Worm (Caenorhabditis elegans) whole organism, young adult: ENCODE results near the gene srb-13.

Source experiments
- B0035.1 ChIP-seq: sonication (generic microtip); optimal IDR thresholded peaks from 2 replicates; lab custom pipeline; 2016; ENCODE audit warnings: missing genetic modification characterization, mild to moderate bottlenecking, missing compliant biosample characterization, missing genotype, missing genetic modification reagents
- B0336.3 ChIP-seq: fragments of 200-800 bp; sonication (Bioruptor generic); IDR thresholded peaks from 2 replicates; pipeline ENCODE4 v1.3.6; 2022; ENCODE audit warnings: missing genetic modification characterization, missing compliant biosample characterization
- C17E4.6 ChIP-seq: fragments of 200-800 bp; sonication (Bioruptor generic); IDR thresholded peaks from 2 replicates; pipeline ENCODE4 v1.3.6; 2022; ENCODE audit warnings: missing genetic modification reagents, missing genetic modification characterization, missing compliant biosample characterization
- F23B12.7 ChIP-seq: sonication (generic microtip); optimal IDR thresholded peaks from 2 replicates; lab custom pipeline; 2017; ENCODE audit warnings: missing genetic modification characterization, mild to moderate bottlenecking, missing compliant biosample characterization, antibody characterized with exemption, moderate library complexity; ENCODE audit not compliant: insufficient read depth
- F37B4.10 ChIP-seq: fragments of 200-800 bp; sonication (Bioruptor generic); IDR thresholded peaks from 2 replicates; pipeline ENCODE4 v1.3.6; 2022; ENCODE audit warnings: missing genetic modification characterization, missing compliant biosample characterization
- F39B2.1 ChIP-seq: fragments of 200-800 bp; sonication (Bioruptor generic); IDR thresholded peaks from 2 replicates; pipeline ENCODE4 v1.3.6; 2022; ENCODE audit warnings: missing genetic modification reagents, missing genetic modification characterization, missing compliant biosample characterization
- F49E8.2 ChIP-seq: sonication (generic microtip); optimal IDR thresholded peaks from 3 replicates; lab custom pipeline; 2017; ENCODE audit warnings: missing genetic modification characterization, mild to moderate bottlenecking, missing compliant biosample characterization, antibody characterized with exemption, moderate library complexity; ENCODE audit not compliant: insufficient read depth
- K12H6.12 ChIP-seq: fragments of 200-800 bp; sonication (Bioruptor generic); optimal IDR thresholded peaks from 2 replicates; lab custom pipeline; 2018; ENCODE audit warnings: mild to moderate bottlenecking, missing genetic modification characterization, missing compliant biosample characterization
- T26A5.8 ChIP-seq: sonication (generic microtip); optimal IDR thresholded peaks from 2 replicates; lab custom pipeline; 2016; ENCODE audit warnings: missing genetic modification characterization, missing compliant biosample characterization
- ZK185.1 ChIP-seq: sonication (generic microtip); optimal IDR thresholded peaks from 2 replicates; lab custom pipeline; 2016; ENCODE audit warnings: mild to moderate bottlenecking, missing genetic modification characterization, missing compliant biosample characterization; ENCODE audit not compliant: poor library complexity, severe bottlenecking
- aptf-2 ChIP-seq: fragments of 200-800 bp; sonication (Bioruptor generic); conservative IDR thresholded peaks from 2 replicates; pipeline ENCODE4 v1.3.6; 2022; ENCODE audit warnings: missing genetic modification reagents, missing genetic modification characterization, missing compliant biosample characterization
- aptf-3 ChIP-seq: fragments of 200-800 bp; sonication (Bioruptor generic); IDR thresholded peaks from 2 replicates; pipeline ENCODE4 v1.3.6; 2022; ENCODE audit warnings: missing genetic modification characterization, missing compliant biosample characterization
- ccch-3 ChIP-seq: fragments of 200-800 bp; sonication (Bioruptor generic); optimal IDR thresholded peaks from 2 replicates; lab custom pipeline; 2018; ENCODE audit warnings: mild to moderate bottlenecking, missing genetic modification characterization, missing compliant biosample characterization
- cebp-1 ChIP-seq, 2 experiments: fragments of 200-800 bp in 1 of 2; sonication (Bioruptor generic) in 1 of 2; sonication (generic microtip) in 1 of 2; IDR thresholded peaks in 1 of 2; optimal IDR thresholded peaks in 1 of 2; 2 replicates each; pipeline versions ENCODE4 v1.3.6 to Lab custom; 2017 to 2022; ENCODE audit warnings: missing compliant biosample characterization in 2 of 2, missing genetic modification characterization in 2 of 2, mild to moderate bottlenecking in 1 of 2, missing genetic modification reagents in 1 of 2, moderate library complexity in 1 of 2
- ceh-91 ChIP-seq: fragments of 200-800 bp; sonication (Bioruptor generic); IDR thresholded peaks from 2 replicates; pipeline ENCODE4 v1.3.6; 2022; ENCODE audit warnings: missing genetic modification reagents, missing genetic modification characterization, missing compliant biosample characterization
- die-1 ChIP-seq: sonication (generic microtip); optimal IDR thresholded peaks from 2 replicates; lab custom pipeline; 2016; ENCODE audit warnings: missing genotype, mild to moderate bottlenecking, missing genetic modification characterization, missing compliant biosample characterization
- dox-1 ChIP-seq: fragments of 200-800 bp; sonication (Bioruptor generic); IDR thresholded peaks from 2 replicates; pipeline ENCODE4 v1.3.6; 2022; ENCODE audit warnings: missing genetic modification reagents, missing genetic modification characterization, missing compliant biosample characterization
- dpff-1 ChIP-seq: sonication (generic microtip); optimal IDR thresholded peaks from 2 replicates; lab custom pipeline; 2017; ENCODE audit warnings: mild to moderate bottlenecking, missing genetic modification characterization, missing compliant biosample characterization
- efl-1 ChIP-seq: fragments of 150-350 bp; optimal IDR thresholded peaks from 2 replicates; lab custom pipeline; 2014; ENCODE audit warnings: missing biosample characterization, missing genetic modification reagents, missing genetic modification characterization
- fkh-3 ChIP-seq: sonication (generic microtip); optimal IDR thresholded peaks from 2 replicates; lab custom pipeline; 2016; ENCODE audit warnings: mild to moderate bottlenecking, missing genetic modification characterization, missing compliant biosample characterization
- hmg-20 ChIP-seq: fragments of 200-800 bp; sonication (Bioruptor generic); IDR thresholded peaks from 2 replicates; pipeline ENCODE4 v1.3.6; 2022; ENCODE audit warnings: missing genetic modification reagents, missing genetic modification characterization, missing compliant biosample characterization
- hrde-1 ChIP-seq: sonication (generic microtip); optimal IDR thresholded peaks from 2 replicates; lab custom pipeline; 2016; ENCODE audit warnings: missing genetic modification characterization, mild to moderate bottlenecking, missing compliant biosample characterization, moderate library complexity, missing genotype, missing genetic modification reagents, borderline replicate concordance
- hsf-1 ChIP-seq: fragments of 200-800 bp; sonication (Bioruptor generic); IDR thresholded peaks from 2 replicates; pipeline ENCODE4 v1.3.6; 2022; ENCODE audit warnings: missing genetic modification reagents, missing genetic modification characterization, missing compliant biosample characterization
- lin-54 ChIP-seq: fragments of 200-800 bp; sonication (Bioruptor generic); optimal IDR thresholded peaks from 2 replicates; lab custom pipeline; 2018; ENCODE audit warnings: mild to moderate bottlenecking, missing genetic modification characterization, missing compliant biosample characterization
- lir-1 ChIP-seq: fragments of 200-800 bp; sonication (Bioruptor generic); conservative IDR thresholded peaks from 2 replicates; pipeline ENCODE4 v1.3.6; 2022; ENCODE audit warnings: missing genetic modification reagents, missing genetic modification characterization, missing compliant biosample characterization
- mcd-1 ChIP-seq: fragments of 200-800 bp; sonication (Bioruptor generic); IDR thresholded peaks from 2 replicates; pipeline ENCODE4 v1.3.6; 2022; ENCODE audit warnings: missing genetic modification reagents, missing genetic modification characterization, missing compliant biosample characterization
- mxl-1 ChIP-seq: sonication (generic microtip); optimal IDR thresholded peaks from 2 replicates; lab custom pipeline; 2016; ENCODE audit warnings: missing genetic modification characterization, missing compliant biosample characterization
- nfya-1 ChIP-seq: sonication (generic microtip); optimal IDR thresholded peaks from 2 replicates; lab custom pipeline; 2017; ENCODE audit warnings: antibody characterized with exemption, missing compliant biosample characterization, missing genetic modification characterization, borderline replicate concordance; ENCODE audit not compliant: insufficient read depth
- nfya-2 ChIP-seq: fragments of 200-800 bp; sonication (Bioruptor generic); IDR thresholded peaks from 2 replicates; pipeline ENCODE4 v1.3.6; 2022; ENCODE audit warnings: missing genetic modification reagents, missing genetic modification characterization, missing compliant biosample characterization
- nhr-80 ChIP-seq: sonication (generic microtip); optimal IDR thresholded peaks from 2 replicates; lab custom pipeline; 2016; ENCODE audit warnings: missing genetic modification characterization, missing compliant biosample characterization
- nhr-90 ChIP-seq: sonication (generic microtip); optimal IDR thresholded peaks from 2 replicates; lab custom pipeline; 2016; ENCODE audit warnings: missing genotype, mild to moderate bottlenecking, missing genetic modification characterization, missing compliant biosample characterization
- rcor-1 ChIP-seq: fragments of 200-800 bp; sonication (Bioruptor generic); IDR thresholded peaks from 2 replicates; pipeline ENCODE4 v1.3.6; 2022; ENCODE audit warnings: missing genetic modification reagents, missing genetic modification characterization, missing compliant biosample characterization
- rec-8 ChIP-seq, 2 experiments: sonication (generic microtip); optimal IDR thresholded peaks; 2 replicates each; lab custom pipeline; 2016; ENCODE audit warnings: mild to moderate bottlenecking in 2 of 2, missing genetic modification characterization in 2 of 2, missing genetic modification reagents in 2 of 2, missing genotype in 2 of 2, missing biosample characterization in 1 of 2, missing compliant biosample characterization in 1 of 2, moderate library complexity in 1 of 2
- sdz-38 ChIP-seq: sonication (generic microtip); optimal IDR thresholded peaks from 2 replicates; lab custom pipeline; 2016; ENCODE audit warnings: missing genotype, missing genetic modification characterization, missing compliant biosample characterization
- snpc-1.1 ChIP-seq: sonication (generic microtip); optimal IDR thresholded peaks from 2 replicates; lab custom pipeline; 2017; ENCODE audit warnings: missing genetic modification characterization, mild to moderate bottlenecking, missing compliant biosample characterization, antibody characterized with exemption, moderate library complexity, missing genotype, missing genetic modification reagents; ENCODE audit not compliant: insufficient read depth
- tbp1 ChIP-seq: fragments of 200-800 bp; sonication (Bioruptor generic); optimal IDR thresholded peaks from 2 replicates; lab custom pipeline; 2018; ENCODE audit warnings: mild to moderate bottlenecking, missing genetic modification characterization, missing compliant biosample characterization
- zfh-2 ChIP-seq: fragments of 200-800 bp; sonication (Bioruptor generic); conservative IDR thresholded peaks from 2 replicates; pipeline ENCODE4 v1.3.6; 2022; ENCODE audit warnings: missing genetic modification reagents, missing genetic modification characterization, missing compliant biosample characterization
- ztf-22 ChIP-seq: fragments of 200-800 bp; sonication (Bioruptor generic); optimal IDR thresholded peaks from 2 replicates; lab custom pipeline; 2018; ENCODE audit warnings: mild to moderate bottlenecking, missing genetic modification characterization, moderate library complexity, missing compliant biosample characterization
- ztf-28 ChIP-seq: fragments of 200-800 bp; sonication (Bioruptor generic); IDR thresholded peaks from 2 replicates; pipeline ENCODE4 v1.3.6; 2022; ENCODE audit warnings: missing genetic modification reagents, missing genetic modification characterization, missing compliant biosample characterization

Gene srb-13

DNA sequence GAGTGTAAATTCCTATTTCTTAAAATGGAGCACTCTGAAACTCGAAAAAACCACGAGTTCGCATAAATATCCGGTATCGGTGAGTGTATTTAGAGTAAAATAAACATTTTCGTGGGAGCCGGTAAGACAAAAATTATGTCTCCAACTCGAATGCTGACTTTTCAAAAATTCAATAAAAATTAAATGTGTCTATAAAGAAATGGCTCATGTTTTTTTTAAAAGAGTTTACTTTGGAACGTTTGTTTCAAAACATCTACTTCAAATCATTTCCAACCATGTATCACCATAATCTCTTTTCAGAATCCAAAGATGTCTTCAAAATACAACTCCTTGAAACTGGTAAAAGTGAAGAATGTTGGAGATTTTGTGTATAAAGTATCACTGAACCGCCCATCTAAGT, 14.8 kb downstream of the srb-13 start, which contains the start of gene F58A6.1:
Gene F58A6.1 (plus strand): TSS at position 301 of the 400 bp plus-strand sequence.
- no peak for TF ChIP-seq cebp-1 (GFP tag; IDR thresholded peaks at IDR 0.05; lab: Robert Waterston, UW)
- TF ChIP-seq cebp-1 (tag; optimal IDR thresholded peaks at IDR 0.05; lab: Kevin White, UChicago) = no peak
- TF ChIP-seq B0035.1 = no peak
- TF ChIP-seq F37B4.10 (GFP tag; lab: Robert Waterston, UW) = no peak
- TF ChIP-seq F23B12.7 (tag; lab: Kevin White, UChicago) = no peak
- TF ChIP-seq F49E8.2 (tag; lab: Kevin White, UChicago) = no peak

DNA sequence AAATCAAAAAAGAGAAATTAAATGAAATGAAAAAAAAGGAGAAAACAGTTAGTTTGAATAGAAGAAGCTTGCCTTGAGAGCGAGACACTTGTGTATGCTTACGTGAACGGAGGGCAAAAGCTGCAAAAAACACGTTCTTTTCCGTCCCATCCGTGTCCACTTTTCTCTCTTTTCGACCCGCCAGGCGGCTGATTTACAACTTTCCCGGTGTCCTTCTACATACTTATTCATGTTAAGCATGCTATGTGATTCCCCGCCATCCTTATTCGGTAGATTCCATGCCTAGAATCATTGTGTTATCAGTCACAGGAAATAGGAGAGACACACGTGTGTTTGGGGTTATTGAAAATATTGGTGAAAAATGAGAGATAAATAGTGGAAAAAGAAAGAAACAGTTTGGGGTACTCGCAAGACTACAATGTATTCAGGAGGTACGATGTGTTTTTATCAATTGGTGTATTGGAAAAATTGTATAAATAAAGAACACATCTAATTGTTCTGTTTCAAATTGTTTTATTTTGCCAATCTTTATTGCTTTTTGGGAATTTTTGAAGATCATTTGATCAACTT, 15.4 kb downstream of the srb-13 start, which contains the start of gene nas-29:
Gene nas-29 (minus strand): TSS at position 92 of the 570 bp plus-strand sequence.
- no peak for TF ChIP-seq hmg-20 (GFP tag; lab: Robert Waterston, UW)
- no peak for TF ChIP-seq lir-1 (GFP tag; lab: Robert Waterston, UW)
- peak; percentile 79 for TF ChIP-seq nhr-80 (tag; lab: Kevin White, UChicago)
- no peak for TF ChIP-seq die-1 (tag; lab: Kevin White, UChicago)
- TF ChIP-seq F39B2.1 (GFP tag; lab: Robert Waterston, UW) = no peak
- no peak for TF ChIP-seq nfya-2
- no peak for TF ChIP-seq hsf-1 (GFP tag; lab: Robert Waterston, UW)
- 0 out of 2 replicates have a peak, but pooled peaks have one; percentile 29 for TF ChIP-seq dox-1 (GFP tag; lab: Robert Waterston, UW)

DNA sequence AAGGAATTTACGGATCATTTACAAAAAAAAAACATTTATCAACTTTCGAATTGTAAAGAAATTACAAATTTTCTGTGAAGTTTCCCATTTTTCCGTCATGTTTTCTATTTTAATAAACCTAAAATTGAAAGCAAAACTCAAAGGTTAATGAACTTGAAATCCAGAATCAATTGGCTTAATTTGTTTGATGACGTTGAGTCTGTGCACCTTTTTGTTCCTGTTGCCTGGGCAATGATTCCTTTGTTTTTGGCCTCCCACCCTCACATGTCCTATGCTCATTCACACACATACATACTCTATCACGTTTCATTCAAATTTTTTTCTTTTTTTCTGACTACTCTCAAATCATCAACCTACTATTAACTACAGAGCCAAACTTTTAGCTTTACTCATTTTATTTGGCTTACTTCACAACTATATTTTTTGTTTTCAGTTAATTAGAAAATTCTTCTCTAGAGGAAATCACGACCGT, 21.1 kb downstream of the srb-13 start, which contains the start of gene F58A6.2:
Gene F58A6.2 (plus strand): TSS at position 422 of the 472 bp plus-strand sequence.
- TF ChIP-seq K12H6.12 (tag; lab: Kevin White, UChicago) (no peak), B0035.1 (no peak), fkh-3 (tag; lab: Kevin White, UChicago) (no peak), B0336.3 (GFP tag; lab: Robert Waterston, UW) (no peak), rcor-1 (GFP tag; lab: Robert Waterston, UW) (no peak), ztf-28 (GFP tag; lab: Robert Waterston, UW) (no peak), ccch-3 (no peak), C17E4.6 (no peak), sdz-38 (tag; lab: Kevin White, UChicago) (no peak), lin-54 (GFP tag; lab: Kevin White, UChicago) (no peak), snpc-1.1 (tag; lab: Kevin White, UChicago) (no peak), T26A5.8 (tag; lab: Kevin White, UChicago) (no peak), aptf-3 (GFP tag; lab: Robert Waterston, UW) (no peak), nhr-90 (tag; lab: Kevin White, UChicago) (no peak), hrde-1 (tag; lab: Kevin White, UChicago) (no peak), ztf-22 (GFP tag; lab: Kevin White, UChicago) (no peak)
- TF ChIP-seq, all 124 proteins: peak for 0

DNA sequence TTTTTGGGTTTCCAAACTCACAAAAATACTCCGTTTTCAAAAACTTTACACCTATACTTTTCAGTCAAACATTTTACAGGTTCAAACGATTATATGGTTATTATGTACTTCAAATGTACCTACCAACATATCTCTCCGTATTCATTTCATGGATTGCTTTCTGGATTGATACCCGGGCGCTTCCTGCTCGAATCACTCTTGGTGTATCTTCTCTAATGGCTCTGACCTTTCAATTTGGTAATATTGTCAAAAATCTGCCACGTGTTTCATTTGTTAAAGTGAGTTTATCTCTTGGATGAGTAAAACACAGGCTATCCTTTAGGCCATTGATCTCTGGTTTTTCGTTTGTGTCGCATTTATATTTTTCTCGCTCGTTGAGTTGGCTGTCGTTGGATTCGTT, 25.6 kb downstream of the srb-13 start:
- no peak for TF ChIP-seq mcd-1 (GFP tag; lab: Robert Waterston, UW)
- TF ChIP-seq dpff-1 (tag; lab: Kevin White, UChicago) = no peak
- no peak for TF ChIP-seq ceh-91 (GFP tag; lab: Robert Waterston, UW)
- TF ChIP-seq tbp1 (GFP tag; lab: Kevin White, UChicago) = no peak
- no peak for TF ChIP-seq nfya-2
- TF ChIP-seq ZK185.1 (tag; lab: Kevin White, UChicago) = no peak
- no peak for TF ChIP-seq rec-8 (tag; optimal IDR thresholded peaks at IDR 0.05; lab: Kevin White, UChicago)
- no peak for TF ChIP-seq F37B4.10 (GFP tag; lab: Robert Waterston, UW)
- no peak for TF ChIP-seq F49E8.2 (tag; lab: Kevin White, UChicago)
- no peak for TF ChIP-seq zfh-2
- no peak for TF ChIP-seq mxl-1
- no peak for TF ChIP-seq aptf-2
- TF ChIP-seq ztf-28 (GFP tag; lab: Robert Waterston, UW) = no peak
- no peak for TF ChIP-seq efl-1 (GFP tag; lab: Kevin White, UChicago)
- TF ChIP-seq nfya-1 (tag; lab: Kevin White, UChicago) = no peak
- TF ChIP-seq, all 124 proteins: peak for 0
